Fruit fly (Drosophila melanogaster): Measurements from ENCODE around the gene CG14621.

CG14621 gene

DNA sequence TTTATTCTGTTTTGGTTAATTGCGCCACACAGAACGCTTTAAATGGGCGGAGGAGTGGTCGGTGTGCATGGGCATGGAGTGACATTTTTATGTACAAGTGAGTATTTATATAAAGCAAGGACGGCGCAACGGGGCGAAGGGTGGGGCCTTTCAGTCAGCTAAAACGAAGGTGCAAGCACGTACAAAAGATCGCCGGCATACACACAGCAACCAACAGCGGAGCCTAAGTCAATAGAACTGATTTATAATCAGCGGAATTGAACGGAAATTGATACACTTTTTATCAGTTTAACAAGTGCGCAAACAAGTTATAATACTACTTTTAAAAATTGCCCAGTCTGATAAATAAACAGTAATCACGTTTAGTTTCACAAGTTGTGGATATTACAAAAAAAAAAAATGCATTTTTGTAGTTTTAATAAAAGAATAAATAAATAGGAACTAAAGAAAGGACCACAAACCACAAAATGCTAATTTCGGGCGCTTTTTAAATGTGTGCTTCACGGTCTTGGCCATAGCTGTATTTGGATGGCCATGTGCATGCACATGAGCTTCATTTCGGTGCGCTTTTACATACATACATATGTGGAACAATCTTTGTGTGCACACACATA, 35.3 kb downstream of the CG14621 start:
- TF ChIP-seq tj (GFP tag; optimal IDR thresholded peaks at IDR 0.05) (peak; percentile 62), Hr96 (GFP tag; optimal IDR thresholded peaks at IDR 0.05) (no peak), bab1 (GFP tag; optimal IDR thresholded peaks at IDR 0.05) (peak; percentile 83), pad (GFP tag; optimal IDR thresholded peaks at IDR 0.05) (peak; percentile 26), CG12768 (GFP tag; optimal IDR thresholded peaks at IDR 0.05) (no peak), Clk (GFP tag; optimal IDR thresholded peaks at IDR 0.05) (no peak), kay (GFP tag; ENCODE audit: borderline replicate concordance) (no peak), Mnt (GFP tag; optimal IDR thresholded peaks at IDR 0.05) (peak; percentile 10), CG7045 (GFP tag; optimal IDR thresholded peaks at IDR 0.05) (no peak), CG14711 (tag; optimal IDR thresholded peaks at IDR 0.05) (peak; percentile 5), Crg-1 (GFP tag; optimal IDR thresholded peaks at IDR 0.05) (no peak), ovo (GFP tag; optimal IDR thresholded peaks at IDR 0.05) (peak; percentile 5), CG1620 (GFP tag; optimal IDR thresholded peaks at IDR 0.05) (no peak), CG7101 (tag; optimal IDR thresholded peaks at IDR 0.05) (peak; percentile 47), toe (GFP tag; optimal IDR thresholded peaks at IDR 0.05) (no peak), CG5204 (GFP tag; optimal IDR thresholded peaks at IDR 0.05) (no peak), CG11617 (GFP tag; optimal IDR thresholded peaks at IDR 0.05) (peak; percentile 62), CG33017 (tag; optimal IDR thresholded peaks at IDR 0.05) (no peak), cic (GFP tag; optimal IDR thresholded peaks at IDR 0.05) (no peak), cnc (optimal IDR thresholded peaks at IDR 0.05) (no peak)

DNA sequence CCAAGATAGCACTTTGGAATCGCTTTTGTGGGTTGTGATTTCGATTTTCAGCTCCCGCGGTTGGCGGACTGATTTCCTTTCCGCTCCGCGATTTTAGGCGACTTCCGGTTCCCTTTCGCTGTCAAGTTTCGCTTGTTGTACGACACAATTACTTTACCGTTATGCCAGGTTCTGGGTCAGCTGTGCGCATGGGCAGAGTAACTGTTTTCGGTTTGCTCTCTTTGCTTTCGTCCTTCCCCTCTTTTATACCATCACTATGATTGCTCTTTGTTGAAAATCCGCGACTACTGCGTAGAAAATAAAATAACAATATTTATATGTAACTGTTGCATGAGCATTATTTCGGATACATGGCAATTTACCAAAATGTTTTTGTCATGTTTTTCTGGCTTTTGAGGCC, 36.6 kb downstream of the CG14621 start:
- TF ChIP-seq Hr96 (GFP tag; optimal IDR thresholded peaks at IDR 0.05): no peak
- peak; percentile 89 for TF ChIP-seq pad (GFP tag; optimal IDR thresholded peaks at IDR 0.05)
- no peak for TF ChIP-seq CG14711 (tag; optimal IDR thresholded peaks at IDR 0.05)
- peak; percentile 79 for TF ChIP-seq ovo (GFP tag; optimal IDR thresholded peaks at IDR 0.05)

DNA sequence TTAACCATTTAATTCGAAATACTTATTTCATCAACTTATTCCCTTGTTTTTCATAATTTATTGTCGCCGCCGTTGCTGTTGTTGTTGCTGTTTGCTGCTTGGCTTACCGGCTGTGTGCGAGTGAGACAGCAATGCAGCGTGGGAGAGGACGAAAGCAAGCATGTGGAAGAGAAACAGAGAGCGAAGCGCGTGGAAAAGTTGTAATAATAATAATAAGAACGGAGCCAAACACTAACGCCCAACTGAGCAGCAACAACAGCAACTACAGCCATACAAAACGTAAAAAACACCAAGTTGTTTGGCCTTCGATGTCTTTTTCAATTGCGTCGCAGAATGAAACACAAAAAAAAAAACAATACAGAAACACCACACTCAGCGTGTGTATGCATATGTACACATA, 37.1 kb downstream of the CG14621 start:
- TF ChIP-seq tj (GFP tag; optimal IDR thresholded peaks at IDR 0.05) (peak; percentile 33), ovo (GFP tag; optimal IDR thresholded peaks at IDR 0.05) (no peak), bab1 (GFP tag; optimal IDR thresholded peaks at IDR 0.05) (no peak), cic (GFP tag; optimal IDR thresholded peaks at IDR 0.05) (peak; percentile 1), CG11617 (GFP tag; optimal IDR thresholded peaks at IDR 0.05) (peak; percentile 28), CG1620 (GFP tag; optimal IDR thresholded peaks at IDR 0.05) (no peak), Mnt (GFP tag; optimal IDR thresholded peaks at IDR 0.05) (peak; percentile 89), CG12768 (GFP tag; optimal IDR thresholded peaks at IDR 0.05) (no peak)

DNA sequence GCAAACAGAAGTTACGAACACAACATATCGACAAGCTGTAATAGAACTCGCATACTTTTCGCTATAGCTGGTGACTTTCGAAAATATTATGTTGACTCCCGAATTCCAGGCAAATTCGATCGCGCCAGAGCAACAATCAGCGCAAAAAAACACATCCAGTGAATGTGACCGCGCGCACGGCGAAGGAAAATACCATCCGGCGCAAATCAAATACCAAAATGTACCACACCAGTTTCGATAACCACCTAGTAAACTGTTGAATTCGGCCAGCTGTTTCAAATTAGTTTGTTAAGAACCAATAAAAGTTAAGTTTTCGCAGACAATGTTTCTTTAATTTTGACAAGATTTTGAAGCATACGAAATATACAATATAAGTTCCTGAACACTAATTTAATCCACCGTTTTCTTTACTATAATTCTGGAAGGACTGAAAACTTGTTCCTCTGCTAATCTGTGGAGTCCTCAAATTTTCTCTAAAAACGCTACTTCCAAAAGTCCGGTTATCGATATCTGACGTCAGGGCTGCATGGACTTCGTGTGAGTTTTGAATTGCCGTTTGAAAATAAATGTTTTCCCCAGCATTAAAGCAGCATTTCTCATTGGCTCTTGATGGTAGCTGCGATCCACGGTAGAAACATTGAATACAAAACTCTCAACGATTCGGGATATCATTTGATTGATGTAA, 38.0 kb downstream of the CG14621 start, which contains the start of the genes Cp110 and CG12576:
TSS of gene Cp110 (plus strand) at position 223 of the 685 bp plus-strand sequence.
TSS of gene CG12576 (minus strand) at position 498 of the 685 bp plus-strand sequence.
- TF ChIP-seq CG1620 (GFP tag; optimal IDR thresholded peaks at IDR 0.05): no peak
- TF ChIP-seq CG14711 (tag; optimal IDR thresholded peaks at IDR 0.05): no peak
- TF ChIP-seq Crg-1 (GFP tag; optimal IDR thresholded peaks at IDR 0.05): peak; percentile 10

DNA sequence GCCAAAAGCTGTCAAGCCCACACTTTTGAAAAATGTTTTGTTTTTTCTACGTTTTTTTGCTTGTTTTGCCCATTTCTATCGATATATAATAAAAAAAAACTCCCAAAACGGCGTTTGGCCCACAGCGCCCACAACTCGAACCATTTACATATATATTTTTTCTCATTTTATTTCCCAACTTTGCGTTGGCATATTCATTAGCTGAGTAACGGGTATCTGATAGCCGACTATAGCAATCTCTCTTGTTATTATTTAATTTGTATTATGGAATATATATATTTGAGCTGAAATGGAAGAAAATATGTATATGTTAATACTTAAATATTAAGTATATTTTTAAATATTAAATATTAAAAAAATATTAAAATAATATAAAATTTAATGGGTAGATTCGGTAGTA, 42.5 kb downstream of the CG14621 start:
- TF ChIP-seq kay (GFP tag; ENCODE audit: borderline replicate concordance) (peak; percentile 58), cnc (optimal IDR thresholded peaks at IDR 0.05) (no peak)

DNA sequence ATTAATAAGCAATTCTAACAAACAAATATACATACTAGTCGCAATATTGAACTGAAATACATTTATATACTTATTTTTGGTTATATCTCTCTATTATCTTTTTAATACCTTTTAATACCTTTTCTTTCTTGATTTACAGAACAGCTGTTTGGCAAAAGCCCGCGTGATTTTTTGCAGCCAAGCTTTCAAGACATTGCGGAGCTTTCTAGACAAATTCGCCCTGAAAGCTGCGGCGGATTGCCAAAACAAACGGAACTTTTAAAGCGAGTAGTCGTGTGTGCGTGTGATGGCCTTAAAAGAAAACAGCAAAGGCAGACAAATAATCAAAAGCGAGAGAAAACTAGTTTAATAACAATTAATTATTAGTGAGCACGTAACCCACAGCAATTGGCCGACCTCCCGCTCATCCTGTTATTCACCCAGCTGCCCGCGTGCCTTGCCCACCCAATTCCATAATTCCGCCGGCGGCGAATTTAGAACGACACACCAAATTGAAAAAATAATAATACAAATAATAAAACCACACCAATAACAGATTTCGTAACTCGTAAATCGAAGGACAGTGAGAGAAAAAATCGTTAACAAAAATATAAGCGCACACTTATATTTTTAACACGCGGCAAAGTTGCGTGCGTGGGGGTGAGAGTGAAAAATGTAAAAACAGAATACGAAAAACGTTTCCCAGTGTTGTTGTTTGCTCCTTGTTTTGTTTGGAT, 43.0 kb downstream of the CG14621 start:
- TF ChIP-seq CG7101 (tag; optimal IDR thresholded peaks at IDR 0.05) (no peak), ovo (GFP tag; optimal IDR thresholded peaks at IDR 0.05) (no peak), CG12768 (GFP tag; optimal IDR thresholded peaks at IDR 0.05) (no peak), bab1 (GFP tag; optimal IDR thresholded peaks at IDR 0.05) (peak; percentile 80), tj (GFP tag; optimal IDR thresholded peaks at IDR 0.05) (peak; percentile 65), kay (GFP tag; ENCODE audit: borderline replicate concordance) (peak; percentile 6)

All from whole organism, adult.